Worm (Caenorhabditis elegans) whole organism, late embryonic: ENCODE measurements around the gene gop-2.
A peak's percentile ranks its signal among the peaks of the same experiment; 100 is the strongest.

ENCODE experiments used
- K09A11.1 ChIP-seq: sonication (generic microtip); optimal IDR thresholded peaks from 2 replicates; lab custom pipeline; 2017; ENCODE audit warnings: antibody characterized with exemption, mild to moderate bottlenecking, missing genetic modification characterization, missing compliant biosample characterization; ENCODE audit not compliant: insufficient read depth
- Y22D7AL.16 ChIP-seq: sonication (generic microtip); optimal IDR thresholded peaks from 2 replicates; lab custom pipeline; 2016; ENCODE audit warnings: missing genetic modification characterization, missing compliant biosample characterization
- ahr-1 ChIP-seq: sonication (generic microtip); optimal IDR thresholded peaks from 2 replicates; lab custom pipeline; 2016; ENCODE audit warnings: missing genetic modification characterization, missing compliant biosample characterization
- ceh-22 ChIP-seq: sonication (generic microtip); optimal IDR thresholded peaks from 2 replicates; lab custom pipeline; 2017; ENCODE audit warnings: missing biosample characterization, missing genetic modification characterization
- ceh-45 ChIP-seq: fragments of 200-800 bp; sonication (Bioruptor generic); IDR thresholded peaks from 2 replicates; pipeline ENCODE4 v1.3.6; 2022; ENCODE audit warnings: missing genetic modification reagents, missing genetic modification characterization, missing compliant biosample characterization
- ceh-48 ChIP-seq: sonication (generic microtip); optimal IDR thresholded peaks from 2 replicates; lab custom pipeline; 2016; ENCODE audit warnings: missing genetic modification characterization, inconsistent platforms, missing compliant biosample characterization
- ceh-6 ChIP-seq: fragments of 200-800 bp; sonication (Bioruptor generic); optimal IDR thresholded peaks from 2 replicates; lab custom pipeline; 2018; ENCODE audit warnings: mild to moderate bottlenecking, missing genetic modification characterization, missing compliant biosample characterization
- che-1 ChIP-seq: sonication (generic microtip); optimal IDR thresholded peaks from 2 replicates; lab custom pipeline; 2016; ENCODE audit warnings: mild to moderate bottlenecking, missing genetic modification characterization, missing compliant biosample characterization
- dve-1 ChIP-seq: sonication (generic microtip); optimal IDR thresholded peaks from 2 replicates; lab custom pipeline; 2017; ENCODE audit warnings: antibody characterized with exemption, mild to moderate bottlenecking, missing genetic modification characterization, missing compliant biosample characterization
- elt-2 ChIP-seq: sonication (generic microtip); optimal IDR thresholded peaks from 2 replicates; lab custom pipeline; 2016; ENCODE audit warnings: missing genetic modification reagents, missing genetic modification characterization, missing compliant biosample characterization
- elt-4 ChIP-seq: sonication (generic microtip); optimal IDR thresholded peaks from 2 replicates; lab custom pipeline; 2016; ENCODE audit warnings: missing genetic modification characterization, missing compliant biosample characterization
- ets-4 ChIP-seq: sonication (generic microtip); optimal IDR thresholded peaks from 2 replicates; lab custom pipeline; 2016; ENCODE audit warnings: missing genetic modification characterization, missing compliant biosample characterization
- eyg-1 ChIP-seq: sonication (generic microtip); optimal IDR thresholded peaks from 2 replicates; lab custom pipeline; 2016; ENCODE audit warnings: missing genotype, missing genetic modification characterization, missing compliant biosample characterization
- fax-1 ChIP-seq: sonication (generic microtip); optimal IDR thresholded peaks from 2 replicates; lab custom pipeline; 2016; ENCODE audit warnings: missing genotype, missing genetic modification characterization, missing compliant biosample characterization
- fkh-10 ChIP-seq: fragments of 150-350 bp; optimal IDR thresholded peaks from 2 replicates; lab custom pipeline; 2014; ENCODE audit warnings: missing biosample characterization, missing genetic modification reagents, missing genetic modification characterization
- gmeb-2 ChIP-seq: sonication (generic microtip); optimal IDR thresholded peaks from 2 replicates; lab custom pipeline; 2016; ENCODE audit warnings: missing genetic modification characterization, inconsistent platforms, missing compliant biosample characterization
- hlh-15 ChIP-seq: sonication (generic microtip); optimal IDR thresholded peaks from 2 replicates; lab custom pipeline; 2016; ENCODE audit warnings: missing genetic modification characterization, missing compliant biosample characterization
- lim-6 ChIP-seq: sonication (generic microtip); optimal IDR thresholded peaks from 2 replicates; lab custom pipeline; 2016; ENCODE audit warnings: missing genetic modification characterization, missing compliant biosample characterization
- lin-11 ChIP-seq: fragments of 200-800 bp; sonication (Bioruptor generic); optimal IDR thresholded peaks from 2 replicates; lab custom pipeline; 2018; ENCODE audit warnings: mild to moderate bottlenecking, missing genetic modification characterization, missing compliant biosample characterization
- nfya-1 ChIP-seq: sonication (generic microtip); optimal IDR thresholded peaks from 2 replicates; lab custom pipeline; 2017; ENCODE audit warnings: missing genetic modification characterization, mild to moderate bottlenecking, missing compliant biosample characterization, antibody characterized with exemption, moderate library complexity
- nhr-232 ChIP-seq: sonication (generic microtip); optimal IDR thresholded peaks from 2 replicates; lab custom pipeline; 2016; ENCODE audit warnings: missing genetic modification characterization, missing compliant biosample characterization
- odd-2 ChIP-seq: sonication (generic microtip); optimal IDR thresholded peaks from 2 replicates; lab custom pipeline; 2017; ENCODE audit warnings: antibody characterized with exemption, mild to moderate bottlenecking, missing genetic modification characterization, missing compliant biosample characterization
- pha-2 ChIP-seq: sonication (generic microtip); optimal IDR thresholded peaks from 2 replicates; lab custom pipeline; 2017; ENCODE audit warnings: mild to moderate bottlenecking, missing genetic modification characterization, missing compliant biosample characterization
- pqm-1 ChIP-seq: sonication (generic microtip); optimal IDR thresholded peaks from 2 replicates; lab custom pipeline; 2016; ENCODE audit warnings: missing genetic modification characterization, missing compliant biosample characterization
- pros-1 ChIP-seq: fragments of 150-350 bp; optimal IDR thresholded peaks from 2 replicates; lab custom pipeline; 2014; ENCODE audit warnings: missing biosample characterization, missing genetic modification reagents, missing genetic modification characterization
- ref-2 ChIP-seq: sonication (generic microtip); optimal IDR thresholded peaks from 2 replicates; lab custom pipeline; 2016; ENCODE audit warnings: missing genetic modification characterization, missing compliant biosample characterization
- rnt-1 ChIP-seq: sonication (generic microtip); optimal IDR thresholded peaks from 2 replicates; lab custom pipeline; 2016; ENCODE audit warnings: missing genetic modification characterization, missing compliant biosample characterization
- sox-2 ChIP-seq: fragments of 200-800 bp; sonication (Bioruptor generic); IDR thresholded peaks from 2 replicates; pipeline ENCODE4 v1.3.6; 2022; ENCODE audit warnings: missing genetic modification reagents, missing genetic modification characterization, missing compliant biosample characterization
- sox-4 ChIP-seq: sonication (generic microtip); optimal IDR thresholded peaks from 2 replicates; lab custom pipeline; 2017; ENCODE audit warnings: mild to moderate bottlenecking, missing genetic modification characterization, inconsistent platforms, missing compliant biosample characterization
- syd-9 ChIP-seq: sonication (generic microtip); optimal IDR thresholded peaks from 2 replicates; lab custom pipeline; 2016; ENCODE audit warnings: mild to moderate bottlenecking, missing genetic modification characterization, moderate library complexity, missing compliant biosample characterization
- tbx-7 ChIP-seq: sonication (generic microtip); optimal IDR thresholded peaks from 2 replicates; lab custom pipeline; 2016; ENCODE audit warnings: missing genotype, missing genetic modification characterization, missing compliant biosample characterization
- ttx-3 ChIP-seq: sonication (generic microtip); optimal IDR thresholded peaks from 2 replicates; lab custom pipeline; 2016; ENCODE audit warnings: missing genetic modification reagents, missing genetic modification characterization, missing compliant biosample characterization
- unc-3 ChIP-seq, 2 experiments: fragments of 200-800 bp in 1 of 2; sonication (Bioruptor generic) in 1 of 2; sonication (generic microtip) in 1 of 2; conservative IDR thresholded peaks in 1 of 2; optimal IDR thresholded peaks in 1 of 2; 2 replicates each; pipeline versions ENCODE4 v1.3.6 to Lab custom; 2016 to 2022; ENCODE audit warnings: missing compliant biosample characterization in 2 of 2, missing genetic modification characterization in 2 of 2, missing genetic modification reagents in 1 of 2
- unc-42 ChIP-seq: sonication (generic microtip); optimal IDR thresholded peaks from 2 replicates; lab custom pipeline; 2016; ENCODE audit warnings: missing genotype, missing genetic modification characterization, missing compliant biosample characterization
- unc-55 ChIP-seq: sonication (generic microtip); optimal IDR thresholded peaks from 2 replicates; lab custom pipeline; 2017; ENCODE audit warnings: missing biosample characterization, missing genetic modification reagents, missing genetic modification characterization
- unc-86 ChIP-seq: sonication (generic microtip); optimal IDR thresholded peaks from 2 replicates; lab custom pipeline; 2016; ENCODE audit warnings: missing genetic modification characterization, missing compliant biosample characterization
- zip-5 ChIP-seq: sonication (generic microtip); optimal IDR thresholded peaks from 2 replicates; lab custom pipeline; 2016; ENCODE audit warnings: missing genetic modification characterization, missing compliant biosample characterization
- ztf-16 ChIP-seq: sonication (generic microtip); optimal IDR thresholded peaks from 2 replicates; lab custom pipeline; 2017; ENCODE audit warnings: missing genetic modification characterization, missing compliant biosample characterization

Gene gop-2

DNA sequence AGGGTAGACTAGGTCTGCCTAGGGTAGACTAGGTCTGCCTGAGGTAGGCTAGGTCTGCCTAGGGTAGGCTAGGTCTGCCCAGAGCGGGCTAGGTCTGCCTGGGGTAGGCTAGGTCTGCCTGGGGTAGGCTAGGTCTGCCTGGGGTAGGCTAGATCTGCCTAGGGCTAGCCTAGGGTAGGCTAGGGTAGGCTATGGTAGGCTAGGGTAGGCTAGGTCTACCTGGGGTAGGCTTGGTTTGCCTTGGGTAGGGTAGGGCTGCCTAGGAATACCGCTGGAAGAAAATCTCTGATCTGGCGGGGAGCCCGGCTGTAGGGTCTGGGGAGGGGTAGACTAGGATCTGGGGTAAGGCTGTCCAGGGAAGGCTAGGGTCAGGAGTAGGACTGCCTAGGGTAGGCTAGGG lies 26.7 kb downstream of the gop-2 start:
- no peak for TF ChIP-seq unc-86 (tag; lab: Kevin White, UChicago)
- no peak for TF ChIP-seq zip-5
- no peak for TF ChIP-seq lim-6 (tag; lab: Kevin White, UChicago)
- no peak for TF ChIP-seq lin-11 (tag; lab: Kevin White, UChicago)
- TF ChIP-seq K09A11.1 (tag; lab: Kevin White, UChicago) = no peak
- TF ChIP-seq Y22D7AL.16 (tag; lab: Kevin White, UChicago) = no peak
- no peak for TF ChIP-seq sox-4 (tag; lab: Kevin White, UChicago)
- TF ChIP-seq ztf-16 = no peak
- TF ChIP-seq elt-2 (tag; lab: Kevin White, UChicago) = no peak
- TF ChIP-seq eyg-1 (tag; lab: Kevin White, UChicago) = no peak
- no peak for TF ChIP-seq nhr-232 (tag; lab: Kevin White, UChicago)
- no peak for TF ChIP-seq fkh-10 (GFP tag; lab: Kevin White, UChicago)
- no peak for TF ChIP-seq ets-4
- no peak for TF ChIP-seq ceh-6
- no peak for TF ChIP-seq ref-2 (tag; lab: Kevin White, UChicago)

DNA sequence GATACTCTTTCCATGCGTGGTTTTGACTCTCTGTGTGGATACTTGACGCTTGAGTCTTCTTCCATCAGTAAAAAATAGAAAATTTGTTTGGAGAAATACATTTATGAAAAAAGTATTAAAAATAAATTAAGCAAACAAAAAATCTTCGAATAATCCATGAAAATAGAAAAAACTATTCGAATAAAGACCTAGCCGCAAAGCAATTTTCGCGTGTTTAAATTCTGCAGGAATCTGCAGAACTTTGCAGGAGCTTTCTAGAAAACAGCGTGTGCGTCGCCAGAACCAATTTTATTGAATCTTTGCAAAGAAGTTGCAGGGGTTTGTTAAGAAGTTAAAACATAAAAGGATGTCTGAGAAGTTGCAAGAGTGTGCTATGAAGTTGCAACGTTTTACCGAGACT lies 27.4 kb downstream of the gop-2 start, which contains the start of gene ZC395.11:
TSS of gene ZC395.11 (minus strand) at position 101 of the 400 bp plus-strand sequence.
- TF ChIP-seq eyg-1 (tag; lab: Kevin White, UChicago) (no peak), ttx-3 (no peak), tbx-7 (tag; lab: Kevin White, UChicago) (no peak), pha-2 (tag; lab: Kevin White, UChicago) (no peak), ahr-1 (tag; lab: Kevin White, UChicago) (no peak), unc-55 (GFP tag; lab: Kevin White, UChicago) (no peak), ceh-48 (tag; lab: Kevin White, UChicago) (no peak), nhr-232 (tag; lab: Kevin White, UChicago) (no peak), unc-3 (GFP tag; conservative IDR thresholded peaks at IDR 0.05; lab: Robert Waterston, UW) (no peak), unc-3 (tag; optimal IDR thresholded peaks at IDR 0.05; lab: Kevin White, UChicago) (no peak)

DNA sequence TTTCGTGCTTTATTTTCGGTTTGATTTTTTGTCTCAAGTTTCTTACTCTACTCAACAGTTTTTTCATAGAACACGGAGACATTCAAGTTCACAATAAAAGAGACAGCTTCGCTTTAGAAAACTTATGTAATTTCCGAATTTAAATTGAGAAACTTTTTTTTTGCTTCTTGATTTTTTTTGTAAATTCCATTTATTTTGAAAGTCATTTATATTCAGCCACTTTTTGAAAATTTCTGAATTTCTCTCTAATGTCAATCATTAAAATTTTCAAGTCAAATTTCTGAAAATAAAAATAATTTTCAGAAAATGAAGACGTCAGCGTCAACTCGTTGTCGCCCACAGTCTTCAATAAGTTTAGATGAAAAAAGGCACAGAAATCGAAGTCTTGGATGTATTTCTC lies 29.1 kb downstream of the gop-2 start, which contains the start of gene T15B12.1:
TSS of gene T15B12.1 (plus strand) at position 301 of the 400 bp plus-strand sequence.
- TF ChIP-seq pqm-1 = no peak
- no peak for TF ChIP-seq syd-9 (tag; lab: Kevin White, UChicago)
- no peak for TF ChIP-seq pros-1 (tag; lab: Kevin White, UChicago)
- TF ChIP-seq fax-1 (tag; lab: Kevin White, UChicago) = no peak

DNA sequence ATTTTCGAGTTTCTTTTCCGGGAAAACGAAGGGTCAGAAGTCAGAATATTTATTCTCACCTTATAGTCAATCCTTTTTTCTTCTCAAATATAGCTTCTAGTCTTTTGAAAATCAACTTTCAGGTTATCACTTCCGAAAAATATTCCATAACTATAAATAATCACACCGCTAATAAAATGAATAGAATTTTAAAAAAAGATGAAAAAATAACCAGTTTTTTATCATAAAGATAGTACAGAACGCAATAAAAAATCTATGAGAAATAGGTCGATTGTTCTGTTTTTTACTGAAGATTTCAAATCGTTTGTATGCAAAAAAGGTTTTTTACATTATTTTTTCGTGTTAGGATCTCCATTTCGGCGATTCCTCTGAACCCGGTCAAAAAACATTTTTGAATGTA lies 31.4 kb downstream of the gop-2 start:
- TF ChIP-seq rnt-1 (tag; lab: Kevin White, UChicago) (no peak), pros-1 (tag; lab: Kevin White, UChicago) (no peak), ceh-45 (GFP tag; lab: Robert Waterston, UW) (no peak), zip-5 (no peak), che-1 (tag; lab: Kevin White, UChicago) (no peak), ceh-6 (no peak), nfya-1 (tag; lab: Kevin White, UChicago) (no peak), elt-4 (tag; lab: Kevin White, UChicago) (no peak), ref-2 (tag; lab: Kevin White, UChicago) (no peak)

DNA sequence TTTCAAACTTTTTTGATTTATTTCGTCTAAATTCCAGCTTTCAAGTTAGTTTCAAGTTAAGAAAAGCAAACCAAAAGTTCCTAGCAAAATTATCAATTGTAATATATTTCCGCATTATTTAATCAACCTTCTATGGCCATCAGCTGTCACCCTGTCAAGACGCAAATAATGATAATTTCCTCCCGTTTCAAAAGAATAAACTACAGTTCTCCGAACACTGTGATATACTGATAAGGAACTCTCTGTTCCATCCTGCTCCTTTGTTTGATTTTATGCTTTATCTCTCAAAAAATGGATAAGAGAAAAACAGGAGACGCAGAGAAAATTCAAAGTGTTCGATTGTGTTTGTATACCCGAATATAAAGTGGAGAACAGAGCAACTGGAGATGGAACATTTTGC lies 32.5 kb downstream of the gop-2 start:
- TF ChIP-seq elt-2 (tag; lab: Kevin White, UChicago) (peak; percentile 23), odd-2 (no peak)
- TF ChIP-seq, all 69 proteins: peak for 1

DNA sequence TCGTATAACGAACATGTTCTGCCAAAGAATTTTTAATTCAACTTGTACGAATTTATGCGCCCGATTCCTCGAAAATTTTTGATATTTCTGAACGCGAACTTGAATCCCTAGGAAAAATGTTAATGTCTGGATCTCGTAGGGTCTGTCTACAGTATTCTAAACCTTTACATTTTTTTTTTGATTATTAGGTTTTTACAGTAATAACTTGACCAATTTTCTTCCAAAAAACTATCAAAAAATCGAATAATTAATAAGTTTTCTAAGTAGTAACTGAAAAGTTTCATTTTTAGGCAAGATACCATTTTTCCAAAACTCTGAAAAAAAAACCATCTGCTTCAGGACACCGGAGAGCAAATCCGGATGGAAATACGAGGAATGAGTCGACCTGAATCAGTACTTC lies 35.5 kb downstream of the gop-2 start:
- TF ChIP-seq dve-1 (tag; lab: Kevin White, UChicago) (no peak), ceh-22 (tag; lab: Kevin White, UChicago) (no peak), nfya-1 (tag; lab: Kevin White, UChicago) (no peak), Y22D7AL.16 (tag; lab: Kevin White, UChicago) (no peak), ceh-48 (tag; lab: Kevin White, UChicago) (no peak), fax-1 (tag; lab: Kevin White, UChicago) (no peak), ztf-16 (no peak), sox-2 (GFP tag; lab: Robert Waterston, UW) (no peak), unc-42 (tag; lab: Kevin White, UChicago) (no peak), hlh-15 (no peak), nhr-232 (tag; lab: Kevin White, UChicago) (no peak), gmeb-2 (tag; lab: Kevin White, UChicago) (no peak)
- TF ChIP-seq, all 69 proteins: peak for 0
